Worm (Caenorhabditis elegans): ENCODE data around the gene C01G5.5.

C01G5.5 gene

DNA sequence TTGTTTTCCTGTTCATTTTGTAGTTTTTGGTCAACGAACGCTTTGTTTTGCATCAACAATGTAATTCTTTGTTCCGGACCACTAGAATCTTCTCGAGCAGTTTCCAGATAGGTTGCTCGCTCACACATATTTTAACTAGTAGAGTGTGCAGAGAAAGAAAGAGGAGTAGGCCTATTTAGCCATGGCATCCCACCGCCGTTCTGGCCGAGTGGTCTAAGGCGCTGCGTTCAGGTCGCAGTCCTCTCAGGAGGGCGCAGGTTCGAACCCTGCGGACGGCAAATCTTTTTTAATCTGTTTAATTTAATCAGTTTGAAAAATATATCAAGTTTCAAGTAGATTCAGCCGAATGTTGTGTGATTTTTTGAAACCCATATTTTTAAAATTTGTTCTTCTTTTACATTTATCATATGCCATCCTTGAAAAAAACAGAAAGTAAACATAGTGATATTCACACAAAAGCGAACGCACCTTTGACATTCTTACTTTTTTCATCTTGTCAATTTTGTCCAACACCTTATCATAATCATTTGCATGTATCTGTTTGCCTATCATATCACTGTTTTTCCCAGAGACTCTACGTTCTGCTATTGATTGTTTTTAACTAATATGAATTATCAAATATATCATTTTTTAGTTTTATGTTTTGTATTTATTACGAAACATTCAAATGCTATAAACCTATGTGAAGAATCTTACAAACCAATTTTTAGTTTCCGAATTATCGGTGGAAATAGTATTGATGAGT is 32.4 kb downstream of the C01G5.5 start, which contains the start of gene try-3 (continued):
- TF ChIP-seq ceh-2 (tag; optimal IDR thresholded peaks at IDR 0.05) = no peak
- TF ChIP-seq zip-5 (tag; optimal IDR thresholded peaks at IDR 0.05) = peak; percentile 22
- TF ChIP-seq pha-2 (tag; optimal IDR thresholded peaks at IDR 0.05) = peak; percentile 47
- no peak for TF ChIP-seq dmd-4 (tag; optimal IDR thresholded peaks at IDR 0.05; ENCODE audit: borderline replicate concordance)
- TF ChIP-seq fkh-10 (GFP tag; optimal IDR thresholded peaks at IDR 0.05) = no peak
- peak; percentile 24 for TF ChIP-seq ceh-34 (tag; optimal IDR thresholded peaks at IDR 0.05)
- no peak for TF ChIP-seq madf-2 (tag; optimal IDR thresholded peaks at IDR 0.05)
- peak; percentile 32 for TF ChIP-seq syd-9 (tag; optimal IDR thresholded peaks at IDR 0.05)
- TF ChIP-seq ets-4 (tag; optimal IDR thresholded peaks at IDR 0.05) = no peak
- peak; percentile 24 for TF ChIP-seq K09A11.1 (tag; optimal IDR thresholded peaks at IDR 0.05; ENCODE audit: insufficient read depth)
- no peak for TF ChIP-seq nhr-11 (tag; optimal IDR thresholded peaks at IDR 0.05)
- no peak for TF ChIP-seq ceh-45 (GFP tag; IDR thresholded peaks at IDR 0.05)
- TF ChIP-seq gmeb-2 (tag; optimal IDR thresholded peaks at IDR 0.05) = peak; percentile 51
- TF ChIP-seq npax-4 (tag; optimal IDR thresholded peaks at IDR 0.05) = no peak
- TF ChIP-seq odd-2 (tag; optimal IDR thresholded peaks at IDR 0.05) = peak; percentile 25
- peak; percentile 16 for TF ChIP-seq hlh-13 (GFP tag; optimal IDR thresholded peaks at IDR 0.05)
- TF ChIP-seq lim-6 (tag; optimal IDR thresholded peaks at IDR 0.05) = no peak
- peak; percentile 56 for TF ChIP-seq lin-11 (tag; optimal IDR thresholded peaks at IDR 0.05)
- no peak for TF ChIP-seq hlh-15 (tag; optimal IDR thresholded peaks at IDR 0.05)
- TF ChIP-seq pat-9 (tag; optimal IDR thresholded peaks at IDR 0.05) = peak; percentile 50
- no peak for TF ChIP-seq ceh-48 (tag; optimal IDR thresholded peaks at IDR 0.05)
- peak; percentile 53 for TF ChIP-seq nhr-232 (tag; optimal IDR thresholded peaks at IDR 0.05)
- TF ChIP-seq pros-1 (tag; optimal IDR thresholded peaks at IDR 0.05) = peak; percentile 23
- peak; percentile 5 for TF ChIP-seq hlh-8 (tag; optimal IDR thresholded peaks at IDR 0.05)
- TF ChIP-seq fkh-6 (tag; optimal IDR thresholded peaks at IDR 0.05) = no peak
- TF ChIP-seq sox-2 (GFP tag; IDR thresholded peaks at IDR 0.05) = no peak
- TF ChIP-seq F13H6.1 (tag; optimal IDR thresholded peaks at IDR 0.05) = no peak
- TF ChIP-seq ceh-18 (tag; optimal IDR thresholded peaks at IDR 0.05) = peak; percentile 17
- no peak for TF ChIP-seq pag-3 (tag; optimal IDR thresholded peaks at IDR 0.05; ENCODE audit: borderline replicate concordance)
- TF ChIP-seq nfya-1 (tag; optimal IDR thresholded peaks at IDR 0.05) = peak; percentile 58
- TF ChIP-seq ceh-14 (tag; optimal IDR thresholded peaks at IDR 0.05) = peak; percentile 41
- TF ChIP-seq sdc-2 (tag; optimal IDR thresholded peaks at IDR 0.05) = peak; percentile 14
- peak; percentile 49 for TF ChIP-seq tbx-2 (tag; optimal IDR thresholded peaks at IDR 0.05)
- peak; percentile 68 for TF ChIP-seq dve-1 (tag; optimal IDR thresholded peaks at IDR 0.05)
- peak; percentile 7 for TF ChIP-seq ceh-30 (tag; optimal IDR thresholded peaks at IDR 0.05)
- peak; percentile 77 for TF ChIP-seq elt-2 (tag; optimal IDR thresholded peaks at IDR 0.05)
- TF ChIP-seq ceh-6 (GFP tag; optimal IDR thresholded peaks at IDR 0.05) = peak; percentile 58
- TF ChIP-seq T23F11.4 (GFP tag; optimal IDR thresholded peaks at IDR 0.05) = peak; percentile 60
- peak; percentile 42 for TF ChIP-seq ttx-3 (tag; optimal IDR thresholded peaks at IDR 0.05)
- TF ChIP-seq elt-4 (tag; optimal IDR thresholded peaks at IDR 0.05) = no peak
- no peak for TF ChIP-seq ceh-9 (tag; optimal IDR thresholded peaks at IDR 0.05)
- TF ChIP-seq tbx-7 (tag; optimal IDR thresholded peaks at IDR 0.05) = no peak
- peak; percentile 2 for TF ChIP-seq K02D7.2 (tag; optimal IDR thresholded peaks at IDR 0.05)
- TF ChIP-seq ama-1 (optimal IDR thresholded peaks at IDR 0.05) = no peak
- TF ChIP-seq ceh-24 (tag; optimal IDR thresholded peaks at IDR 0.05) = no peak
- peak; percentile 43 for TF ChIP-seq ref-2 (tag; optimal IDR thresholded peaks at IDR 0.05)
- TF ChIP-seq unc-86 (tag; optimal IDR thresholded peaks at IDR 0.05) = no peak
- no peak for TF ChIP-seq pax-1 (tag; optimal IDR thresholded peaks at IDR 0.05)
- TF ChIP-seq ahr-1 (tag; optimal IDR thresholded peaks at IDR 0.05) = peak; percentile 16
- no peak for TF ChIP-seq ceh-22 (tag; optimal IDR thresholded peaks at IDR 0.05)
- peak; percentile 36 for TF ChIP-seq eyg-1 (tag; optimal IDR thresholded peaks at IDR 0.05)

Data from whole organism, late embryonic.